Fruit fly (Drosophila melanogaster): ENCODE data around the gene CG14837.

- TF ChIP-seq CG8478 (optimal IDR thresholded peaks at IDR 0.05), result no peak
- no peak for TF ChIP-seq CTCF (optimal IDR thresholded peaks at IDR 0.05)
Observed at dm6 chr3L:7520619-7521018, 39.2 kb downstream of the CG14837 start.
